Worm (Caenorhabditis elegans) whole organism, late embryonic: ENCODE results near the gene W09G12.7.

Experiments
- C08G9.2 ChIP-seq: sonication (generic microtip); optimal IDR thresholded peaks from 2 replicates; lab custom pipeline; 2016; ENCODE audit warnings: mild to moderate bottlenecking, missing genetic modification characterization, moderate library complexity, missing compliant biosample characterization
- C38D4.7 ChIP-seq: fragments of 200-800 bp; sonication (Bioruptor generic); optimal IDR thresholded peaks from 2 replicates; lab custom pipeline; 2018; ENCODE audit warnings: mild to moderate bottlenecking, missing genetic modification characterization, moderate library complexity, missing compliant biosample characterization
- F13H6.1 ChIP-seq: sonication (generic microtip); optimal IDR thresholded peaks from 2 replicates; lab custom pipeline; 2016; ENCODE audit warnings: missing genetic modification characterization, missing compliant biosample characterization
- T23F11.4 ChIP-seq: fragments of 200-800 bp; sonication (Bioruptor generic); optimal IDR thresholded peaks from 2 replicates; lab custom pipeline; 2018; ENCODE audit warnings: mild to moderate bottlenecking, missing genetic modification characterization, missing compliant biosample characterization
- Y22D7AL.16 ChIP-seq: sonication (generic microtip); optimal IDR thresholded peaks from 2 replicates; lab custom pipeline; 2016; ENCODE audit warnings: missing genetic modification characterization, missing compliant biosample characterization
- ceh-14 ChIP-seq: sonication (generic microtip); optimal IDR thresholded peaks from 2 replicates; lab custom pipeline; 2016; ENCODE audit warnings: missing genotype, missing genetic modification characterization, missing compliant biosample characterization
- ceh-18 ChIP-seq: sonication (generic microtip); optimal IDR thresholded peaks from 2 replicates; lab custom pipeline; 2016; ENCODE audit warnings: missing genetic modification characterization, missing compliant biosample characterization
- ceh-19 ChIP-seq: fragments of 200-800 bp; sonication (Bioruptor generic); optimal IDR thresholded peaks from 2 replicates; lab custom pipeline; 2018; ENCODE audit warnings: mild to moderate bottlenecking, missing genetic modification characterization, missing compliant biosample characterization
- ceh-22 ChIP-seq: sonication (generic microtip); optimal IDR thresholded peaks from 2 replicates; lab custom pipeline; 2017; ENCODE audit warnings: missing biosample characterization, missing genetic modification characterization
- ceh-24 ChIP-seq: sonication (generic microtip); optimal IDR thresholded peaks from 2 replicates; lab custom pipeline; 2016; ENCODE audit warnings: mild to moderate bottlenecking, missing genetic modification characterization, missing compliant biosample characterization
- ceh-31 ChIP-seq: sonication (generic microtip); optimal IDR thresholded peaks from 2 replicates; lab custom pipeline; 2016; ENCODE audit warnings: missing genetic modification characterization, missing compliant biosample characterization
- ceh-45 ChIP-seq: fragments of 200-800 bp; sonication (Bioruptor generic); IDR thresholded peaks from 2 replicates; pipeline ENCODE4 v1.3.6; 2022; ENCODE audit warnings: missing genetic modification reagents, missing genetic modification characterization, missing compliant biosample characterization
- ceh-48 ChIP-seq: sonication (generic microtip); optimal IDR thresholded peaks from 2 replicates; lab custom pipeline; 2016; ENCODE audit warnings: missing genetic modification characterization, inconsistent platforms, missing compliant biosample characterization
- ceh-9 ChIP-seq: sonication (generic microtip); optimal IDR thresholded peaks from 2 replicates; lab custom pipeline; 2016; ENCODE audit warnings: mild to moderate bottlenecking, missing genetic modification characterization, inconsistent platforms, missing compliant biosample characterization
- che-1 ChIP-seq: sonication (generic microtip); optimal IDR thresholded peaks from 2 replicates; lab custom pipeline; 2016; ENCODE audit warnings: mild to moderate bottlenecking, missing genetic modification characterization, missing compliant biosample characterization
- elt-2 ChIP-seq: sonication (generic microtip); optimal IDR thresholded peaks from 2 replicates; lab custom pipeline; 2016; ENCODE audit warnings: missing genetic modification reagents, missing genetic modification characterization, missing compliant biosample characterization
- ets-4 ChIP-seq: sonication (generic microtip); optimal IDR thresholded peaks from 2 replicates; lab custom pipeline; 2016; ENCODE audit warnings: missing genetic modification characterization, missing compliant biosample characterization
- fax-1 ChIP-seq: sonication (generic microtip); optimal IDR thresholded peaks from 2 replicates; lab custom pipeline; 2016; ENCODE audit warnings: missing genotype, missing genetic modification characterization, missing compliant biosample characterization
- fkh-6 ChIP-seq: sonication (generic microtip); optimal IDR thresholded peaks from 2 replicates; lab custom pipeline; 2016; ENCODE audit warnings: missing genetic modification characterization, missing compliant biosample characterization
- hlh-30 ChIP-seq: sonication (generic microtip); optimal IDR thresholded peaks from 2 replicates; lab custom pipeline; 2017; ENCODE audit warnings: antibody characterized with exemption, missing genetic modification characterization, missing compliant biosample characterization; ENCODE audit not compliant: insufficient read depth
- hlh-6 ChIP-seq: sonication (generic microtip); optimal IDR thresholded peaks from 2 replicates; lab custom pipeline; 2016; ENCODE audit warnings: missing genotype, missing genetic modification characterization, missing compliant biosample characterization
- lim-6 ChIP-seq: sonication (generic microtip); optimal IDR thresholded peaks from 2 replicates; lab custom pipeline; 2016; ENCODE audit warnings: missing genetic modification characterization, missing compliant biosample characterization
- madf-2 ChIP-seq: sonication (generic microtip); optimal IDR thresholded peaks from 2 replicates; lab custom pipeline; 2017; ENCODE audit warnings: missing genetic modification characterization, missing compliant biosample characterization
- nfya-1 ChIP-seq: sonication (generic microtip); optimal IDR thresholded peaks from 2 replicates; lab custom pipeline; 2017; ENCODE audit warnings: missing genetic modification characterization, mild to moderate bottlenecking, missing compliant biosample characterization, antibody characterized with exemption, moderate library complexity
- nhr-232 ChIP-seq: sonication (generic microtip); optimal IDR thresholded peaks from 2 replicates; lab custom pipeline; 2016; ENCODE audit warnings: missing genetic modification characterization, missing compliant biosample characterization
- npax-4 ChIP-seq: sonication (generic microtip); optimal IDR thresholded peaks from 2 replicates; lab custom pipeline; 2016; ENCODE audit warnings: missing genetic modification characterization, missing compliant biosample characterization
- odd-2 ChIP-seq: sonication (generic microtip); optimal IDR thresholded peaks from 2 replicates; lab custom pipeline; 2017; ENCODE audit warnings: antibody characterized with exemption, mild to moderate bottlenecking, missing genetic modification characterization, missing compliant biosample characterization
- pax-1 ChIP-seq: fragments of 150-350 bp; optimal IDR thresholded peaks from 2 replicates; lab custom pipeline; 2014; ENCODE audit warnings: missing biosample characterization, missing genetic modification characterization
- pha-2 ChIP-seq: sonication (generic microtip); optimal IDR thresholded peaks from 2 replicates; lab custom pipeline; 2017; ENCODE audit warnings: mild to moderate bottlenecking, missing genetic modification characterization, missing compliant biosample characterization
- pros-1 ChIP-seq: fragments of 150-350 bp; optimal IDR thresholded peaks from 2 replicates; lab custom pipeline; 2014; ENCODE audit warnings: missing biosample characterization, missing genetic modification reagents, missing genetic modification characterization
- ref-2 ChIP-seq: sonication (generic microtip); optimal IDR thresholded peaks from 2 replicates; lab custom pipeline; 2016; ENCODE audit warnings: missing genetic modification characterization, missing compliant biosample characterization
- rnt-1 ChIP-seq: sonication (generic microtip); optimal IDR thresholded peaks from 2 replicates; lab custom pipeline; 2016; ENCODE audit warnings: missing genetic modification characterization, missing compliant biosample characterization
- sdc-2 ChIP-seq: sonication (generic microtip); optimal IDR thresholded peaks from 2 replicates; lab custom pipeline; 2016; ENCODE audit warnings: missing genotype, missing genetic modification characterization, missing compliant biosample characterization
- tbx-2 ChIP-seq: sonication (generic microtip); optimal IDR thresholded peaks from 2 replicates; lab custom pipeline; 2016; ENCODE audit warnings: missing genetic modification characterization, missing compliant biosample characterization
- ttx-3 ChIP-seq: sonication (generic microtip); optimal IDR thresholded peaks from 2 replicates; lab custom pipeline; 2016; ENCODE audit warnings: missing genetic modification reagents, missing genetic modification characterization, missing compliant biosample characterization
- unc-42 ChIP-seq: sonication (generic microtip); optimal IDR thresholded peaks from 2 replicates; lab custom pipeline; 2016; ENCODE audit warnings: missing genotype, missing genetic modification characterization, missing compliant biosample characterization
- unc-55 ChIP-seq: sonication (generic microtip); optimal IDR thresholded peaks from 2 replicates; lab custom pipeline; 2017; ENCODE audit warnings: missing biosample characterization, missing genetic modification reagents, missing genetic modification characterization
- zip-5 ChIP-seq: sonication (generic microtip); optimal IDR thresholded peaks from 2 replicates; lab custom pipeline; 2016; ENCODE audit warnings: missing genetic modification characterization, missing compliant biosample characterization

The W09G12.7 gene

DNA sequence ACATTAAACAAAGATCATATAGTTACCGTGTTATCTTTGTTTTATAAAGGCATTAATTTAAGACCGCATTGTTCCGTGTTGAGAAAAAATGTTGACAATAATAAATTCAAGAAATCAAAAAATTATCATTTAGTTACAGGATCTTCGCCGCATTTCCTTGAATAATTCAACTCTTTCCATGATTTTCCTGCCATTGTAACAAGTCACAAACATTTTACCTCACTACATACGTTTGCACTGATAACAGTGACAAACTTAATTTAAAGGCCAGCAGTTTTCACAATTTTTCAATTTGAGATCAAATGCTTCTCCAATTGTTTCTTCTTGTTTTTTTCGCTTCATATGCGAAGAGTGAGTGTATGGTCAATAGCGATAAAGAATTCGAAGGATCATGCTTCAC is 32.1 kb downstream of the W09G12.7 start, which contains the start of gene clec-169:
TSS of gene clec-169 (plus strand) at position 301 of the 400 bp plus-strand sequence.
- TF ChIP-seq F13H6.1 (tag; lab: Kevin White, UChicago) = no peak
- TF ChIP-seq hlh-6 = no peak
- TF ChIP-seq rnt-1 (tag; lab: Kevin White, UChicago) = no peak
- TF ChIP-seq nfya-1 (tag; lab: Kevin White, UChicago) = no peak
- TF ChIP-seq Y22D7AL.16 (tag; lab: Kevin White, UChicago) = no peak
- no peak for TF ChIP-seq fax-1 (tag; lab: Kevin White, UChicago)
- TF ChIP-seq lim-6 (tag; lab: Kevin White, UChicago) = no peak
- TF ChIP-seq nhr-232 = no peak
- TF ChIP-seq ceh-24 (tag; lab: Kevin White, UChicago) = no peak
- no peak for TF ChIP-seq sdc-2 (tag; lab: Kevin White, UChicago)
- no peak for TF ChIP-seq C08G9.2
- TF ChIP-seq fkh-6 (tag; lab: Kevin White, UChicago) = no peak
- no peak for TF ChIP-seq pha-2
- TF ChIP-seq ttx-3 (tag; lab: Kevin White, UChicago) = no peak
- TF ChIP-seq che-1 (tag; lab: Kevin White, UChicago) = no peak

DNA sequence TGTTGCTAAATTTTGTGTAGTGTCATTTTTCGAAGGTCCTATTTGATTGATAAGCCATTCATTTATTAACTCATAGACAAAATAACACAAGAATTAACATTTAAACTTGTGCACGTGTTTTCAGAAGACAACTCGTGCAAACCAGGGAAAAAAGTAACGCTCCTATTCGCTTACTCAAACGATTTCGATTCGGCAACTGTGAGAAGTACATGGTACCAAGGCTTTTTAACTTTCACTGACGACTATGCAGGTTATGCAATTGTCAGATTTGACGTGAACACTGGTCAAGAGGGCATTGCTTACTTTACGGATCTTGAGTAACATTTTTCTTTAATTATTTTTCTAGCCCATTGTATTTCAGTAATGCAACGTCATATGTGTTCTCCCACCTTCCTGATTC is 33.0 kb downstream of the W09G12.7 start:
- TF ChIP-seq nhr-232 = no peak
- TF ChIP-seq npax-4 (tag; lab: Kevin White, UChicago) = no peak
- no peak for TF ChIP-seq ets-4 (tag; lab: Kevin White, UChicago)
- no peak for TF ChIP-seq ceh-45

DNA sequence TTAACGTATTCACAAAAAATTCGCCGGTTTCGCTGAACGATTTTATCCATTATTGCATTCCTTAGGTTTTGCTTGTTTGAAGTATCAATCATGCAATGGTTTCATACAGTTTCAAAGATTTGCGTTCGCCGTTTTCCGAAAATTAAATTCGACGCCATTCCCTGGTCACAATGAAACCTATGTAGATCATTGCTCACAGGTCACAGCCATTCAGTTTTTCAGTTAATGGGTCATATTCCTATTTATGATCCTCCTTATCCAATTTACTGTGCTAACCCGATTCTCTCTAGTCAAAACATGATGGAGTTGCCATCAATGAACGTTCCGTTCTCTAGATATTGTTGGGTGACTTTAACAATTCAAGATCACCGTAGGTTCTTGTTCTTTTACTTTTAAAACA is 36.0 kb downstream of the W09G12.7 start, which contains the start of gene F38A1.13:
TSS of gene F38A1.13 (plus strand) at position 301 of the 400 bp plus-strand sequence.
- no peak for TF ChIP-seq T23F11.4 (GFP tag; lab: Kevin White, UChicago)

DNA sequence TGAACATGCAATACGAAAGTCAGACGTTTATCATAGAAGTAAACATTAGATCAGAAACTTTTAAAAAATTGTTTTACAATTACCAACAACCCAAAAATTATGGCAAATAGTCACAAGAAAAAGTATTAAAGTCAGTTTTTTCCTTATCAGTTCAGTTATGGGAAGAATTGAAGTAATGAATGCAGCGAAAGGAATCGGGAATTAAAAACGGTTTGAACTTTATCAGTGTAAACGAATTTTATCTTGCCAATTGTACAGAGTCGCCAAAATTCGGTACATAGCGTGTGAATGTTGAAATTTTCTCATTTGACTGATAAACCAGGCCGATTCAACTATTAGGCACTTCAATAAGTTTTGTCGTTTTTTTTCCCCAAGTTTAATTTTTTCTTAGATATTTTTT is 37.3 kb downstream of the W09G12.7 start:
- no peak for TF ChIP-seq ceh-14 (tag; lab: Kevin White, UChicago)
- TF ChIP-seq madf-2 (tag; lab: Kevin White, UChicago) = no peak
- no peak for TF ChIP-seq ceh-9
- TF ChIP-seq ceh-48 (tag; lab: Kevin White, UChicago) = no peak
- no peak for TF ChIP-seq pros-1 (tag; lab: Kevin White, UChicago)
- peak; percentile 2 for TF ChIP-seq elt-2 (tag; lab: Kevin White, UChicago)

DNA sequence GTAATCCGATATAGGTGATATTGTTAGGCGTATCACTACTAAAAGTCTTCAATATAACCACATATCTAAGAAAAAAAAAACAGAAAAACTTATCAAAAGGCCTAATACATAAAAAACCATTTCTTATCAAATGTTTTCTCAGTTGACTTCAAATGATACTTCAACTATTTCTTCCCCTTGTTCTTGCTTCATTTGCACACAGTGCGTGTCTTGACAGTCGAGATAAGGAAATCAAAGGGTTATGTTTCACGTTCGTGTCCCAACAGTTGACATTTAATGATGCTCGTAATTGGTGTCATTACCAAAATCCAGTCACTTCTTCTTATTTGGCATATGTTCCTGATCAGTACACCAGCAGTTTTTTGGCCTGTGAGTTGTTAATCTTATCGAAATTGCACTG is 37.8 kb downstream of the W09G12.7 start, which contains the start of gene clec-170:
TSS of gene clec-170 (plus strand) at position 143 of the 400 bp plus-strand sequence.
- TF ChIP-seq hlh-30 (tag; lab: Kevin White, UChicago) = no peak
- peak; percentile 18 for TF ChIP-seq elt-2 (tag; lab: Kevin White, UChicago)
- TF ChIP-seq ceh-19 (GFP tag; lab: Kevin White, UChicago) = no peak
- TF ChIP-seq hlh-6 = no peak
- TF ChIP-seq C38D4.7 (GFP tag; lab: Kevin White, UChicago) = no peak
- TF ChIP-seq ceh-22 (tag; lab: Kevin White, UChicago) = no peak
- TF ChIP-seq, all 69 proteins: peak for 1

DNA sequence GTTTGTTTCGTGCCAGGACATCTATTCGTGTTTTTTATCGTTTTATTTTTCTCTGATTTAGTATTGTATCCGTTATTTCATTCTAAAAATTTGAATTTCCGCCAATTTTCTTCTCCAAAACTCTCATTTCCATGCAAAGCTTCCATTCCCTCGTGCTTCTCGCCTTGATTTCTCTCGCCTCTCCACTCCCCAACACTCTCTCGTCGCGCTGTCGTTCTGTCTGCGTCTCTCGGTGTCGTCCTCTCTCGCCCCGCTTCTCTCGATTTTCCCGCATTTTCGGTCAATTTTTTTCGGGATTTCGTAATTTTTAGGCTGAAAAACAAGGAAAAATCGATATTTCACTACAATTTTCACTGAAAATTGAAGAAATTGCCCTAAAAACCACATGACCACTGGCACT is 45.7 kb downstream of the W09G12.7 start, which contains the start of gene C09E9.1:
TSS of gene C09E9.1 (plus strand) at position 286 of the 400 bp plus-strand sequence.
- TF ChIP-seq ceh-18 (tag; lab: Kevin White, UChicago) = peak; percentile 16
- TF ChIP-seq unc-42 = peak; percentile 49
- TF ChIP-seq hlh-30 (tag; lab: Kevin White, UChicago) = peak; percentile 84
- peak; percentile 46 for TF ChIP-seq ceh-31 (tag; lab: Kevin White, UChicago)
- TF ChIP-seq pax-1 (tag; lab: Kevin White, UChicago) = peak; percentile 3
- TF ChIP-seq npax-4 (tag; lab: Kevin White, UChicago) = no peak
- no peak for TF ChIP-seq odd-2
- TF ChIP-seq nfya-1 (tag; lab: Kevin White, UChicago) = peak; percentile 55
- no peak for TF ChIP-seq zip-5 (tag; lab: Kevin White, UChicago)
- peak; percentile 24 for TF ChIP-seq unc-55 (GFP tag; lab: Kevin White, UChicago)
- peak; percentile 21 for TF ChIP-seq tbx-2 (tag; lab: Kevin White, UChicago)
- TF ChIP-seq ref-2 (tag; lab: Kevin White, UChicago) = peak; percentile 8
